Fruit fly (Drosophila melanogaster) whole organism, embryonic: ENCODE results near the gene Pgant35A.

Experiments
- Antp ChIP-seq: fragments of 200-800 bp; sonication (Bioruptor generic); optimal IDR thresholded peaks from 3 replicates; lab custom pipeline; 2016; ENCODE audit warnings: missing biosample characterization, missing genetic modification characterization
- Bgb ChIP-seq: fragments of 200-800 bp; sonication (Bioruptor generic); IDR thresholded peaks from 2 replicates; pipeline ENCODE4 v1.3.6; 2022; ENCODE audit warnings: missing biosample characterization, missing genetic modification characterization; ENCODE audit not compliant: partially characterized antibody
- Blimp-1 ChIP-seq: fragments of 200-800 bp; sonication (Bioruptor generic); optimal IDR thresholded peaks from 3 replicates; lab custom pipeline; 2018; ENCODE audit warnings: missing biosample characterization, missing genetic modification characterization, mild to moderate bottlenecking, moderate library complexity, missing genetic modification reagents
- CG11504 ChIP-seq: fragments of 200-800 bp; sonication (Bioruptor generic); optimal IDR thresholded peaks from 3 replicates; lab custom pipeline; 2019; ENCODE audit warnings: missing biosample characterization, mild to moderate bottlenecking, missing genetic modification characterization, moderate library complexity
- CG12104 ChIP-seq: fragments of 200-800 bp; sonication (Bioruptor generic); optimal IDR thresholded peaks from 3 replicates; lab custom pipeline; 2016; ENCODE audit warnings: missing biosample characterization, missing genetic modification characterization
- CG12155 ChIP-seq: fragments of 200-800 bp; sonication (Bioruptor generic); optimal IDR thresholded peaks from 3 replicates; lab custom pipeline; 2016; ENCODE audit warnings: missing biosample characterization, missing genetic modification characterization
- CG12219 ChIP-seq: fragments of 200-800 bp; sonication (Bioruptor generic); optimal IDR thresholded peaks from 3 replicates; lab custom pipeline; 2018; ENCODE audit warnings: missing biosample characterization, mild to moderate bottlenecking, missing genetic modification characterization
- CG13287 ChIP-seq: fragments of 200-800 bp; sonication (Bioruptor generic); IDR thresholded peaks from 2 replicates; pipeline ENCODE4 v1.3.6; 2022; ENCODE audit warnings: missing biosample characterization, missing genetic modification characterization; ENCODE audit not compliant: partially characterized antibody
- CG13775 ChIP-seq: fragments of 200-800 bp; sonication (Bioruptor generic); optimal IDR thresholded peaks from 3 replicates; lab custom pipeline; 2017; ENCODE audit warnings: missing biosample characterization, mild to moderate bottlenecking, missing genetic modification characterization
- CG14710 ChIP-seq: fragments of 200-800 bp; sonication (Bioruptor generic); optimal IDR thresholded peaks from 3 replicates; lab custom pipeline; 2019; ENCODE audit warnings: missing biosample characterization, mild to moderate bottlenecking, missing genetic modification characterization, moderate library complexity
- CG15011 ChIP-seq: fragments of 200-800 bp; sonication (Bioruptor generic); optimal IDR thresholded peaks from 3 replicates; lab custom pipeline; 2018; ENCODE audit warnings: missing biosample characterization, mild to moderate bottlenecking, missing genetic modification characterization
- CG1529 ChIP-seq: fragments of 200-800 bp; sonication (Bioruptor generic); optimal IDR thresholded peaks from 3 replicates; lab custom pipeline; 2018; ENCODE audit warnings: missing biosample characterization, missing genetic modification characterization
- CG17612 ChIP-seq: fragments of 200-800 bp; sonication (Bioruptor generic); IDR thresholded peaks from 2 replicates; pipeline ENCODE4 v1.3.6; 2022; ENCODE audit warnings: missing biosample characterization, missing genetic modification characterization
- CG1832 ChIP-seq: fragments of 200-800 bp; sonication (Bioruptor generic); optimal IDR thresholded peaks from 2 replicates; lab custom pipeline; 2017; ENCODE audit warnings: missing biosample characterization, mild to moderate bottlenecking, missing genetic modification characterization, inconsistent platforms
- CG2116 ChIP-seq: fragments of 200-800 bp; sonication (Bioruptor generic); optimal IDR thresholded peaks from 3 replicates; lab custom pipeline; 2018; ENCODE audit warnings: missing biosample characterization, mild to moderate bottlenecking, missing genetic modification characterization
- CG4707 ChIP-seq: fragments of 200-800 bp; sonication (Bioruptor generic); optimal IDR thresholded peaks from 2 replicates; lab custom pipeline; 2018; ENCODE audit warnings: missing biosample characterization, mild to moderate bottlenecking, missing genetic modification characterization, moderate library complexity
- CG4854 ChIP-seq: fragments of 200-800 bp; sonication (Bioruptor generic); optimal IDR thresholded peaks from 2 replicates; lab custom pipeline; 2016; ENCODE audit warnings: missing biosample characterization, missing genetic modification characterization, inconsistent platforms
- CG5180 ChIP-seq: fragments of 200-800 bp; sonication (Bioruptor generic); optimal IDR thresholded peaks from 3 replicates; lab custom pipeline; 2017; ENCODE audit warnings: missing biosample characterization, missing genetic modification characterization, mild to moderate bottlenecking, moderate library complexity, missing genetic modification reagents
- CG6765 ChIP-seq: fragments of 200-800 bp; sonication (Bioruptor generic); optimal IDR thresholded peaks from 3 replicates; lab custom pipeline; 2017; ENCODE audit warnings: missing biosample characterization, mild to moderate bottlenecking, missing genetic modification characterization
- CG7839 ChIP-seq: fragments of 200-800 bp; sonication (Bioruptor generic); optimal IDR thresholded peaks from 3 replicates; lab custom pipeline; 2018; ENCODE audit warnings: missing biosample characterization, mild to moderate bottlenecking, missing genetic modification characterization, moderate library complexity
- CG8290 ChIP-seq, 3 experiments: fragments of 200-800 bp; sonication (Bioruptor generic); optimal IDR thresholded peaks; 2 replicates each; lab custom pipeline; 2016 to 2019; ENCODE audit warnings: missing biosample characterization in 3 of 3, missing genetic modification characterization in 3 of 3, mild to moderate bottlenecking in 2 of 3, moderate library complexity in 1 of 3
- CG8359 ChIP-seq: fragments of 200-800 bp; sonication (Bioruptor generic); optimal IDR thresholded peaks from 2 replicates; lab custom pipeline; 2017; ENCODE audit warnings: missing biosample characterization, mild to moderate bottlenecking, missing genetic modification characterization, borderline replicate concordance
- CG9727 ChIP-seq: fragments of 200-800 bp; sonication (Bioruptor generic); optimal IDR thresholded peaks from 3 replicates; lab custom pipeline; 2017; ENCODE audit warnings: missing biosample characterization, mild to moderate bottlenecking, missing genetic modification characterization
- CkIIα-i1 ChIP-seq: fragments of 200-800 bp; sonication (Bioruptor generic); IDR thresholded peaks from 2 replicates; pipeline ENCODE4 v1.3.6; 2022; ENCODE audit warnings: missing biosample characterization, missing genetic modification characterization
- Dp ChIP-seq: fragments of 200-800 bp; sonication (Bioruptor generic); optimal IDR thresholded peaks from 2 replicates; lab custom pipeline; 2018; ENCODE audit warnings: missing biosample characterization, mild to moderate bottlenecking, missing genetic modification characterization, moderate library complexity
- ERR ChIP-seq: fragments of 200-800 bp; sonication (Bioruptor generic); optimal IDR thresholded peaks from 2 replicates; lab custom pipeline; 2016; ENCODE audit warnings: missing biosample characterization, missing genetic modification characterization
- Gsc ChIP-seq: fragments of 200-800 bp; sonication (Bioruptor generic); IDR thresholded peaks from 2 replicates; pipeline ENCODE4 v1.3.6; 2022; ENCODE audit warnings: missing biosample characterization, missing genetic modification characterization
- Mes4 ChIP-seq: fragments of 200-800 bp; sonication (Bioruptor generic); optimal IDR thresholded peaks from 2 replicates; lab custom pipeline; 2016; ENCODE audit warnings: missing biosample characterization, missing genetic modification characterization
- NK7.1 ChIP-seq: fragments of 200-800 bp; sonication (Bioruptor generic); optimal IDR thresholded peaks from 3 replicates; lab custom pipeline; 2016; ENCODE audit warnings: missing biosample characterization, missing genetic modification characterization
- Nf-YA ChIP-seq: fragments of 200-800 bp; sonication (Bioruptor generic); IDR thresholded peaks from 2 replicates; pipeline ENCODE4 v1.3.6; 2022; ENCODE audit warnings: missing biosample characterization, missing genetic modification characterization
- Ptx1 ChIP-seq: fragments of 200-800 bp; sonication (Bioruptor generic); IDR thresholded peaks from 2 replicates; pipeline ENCODE4 v1.3.6; 2022; ENCODE audit warnings: missing biosample characterization, missing genetic modification characterization
- Ssrp ChIP-seq: fragments of 200-800 bp; sonication (Bioruptor generic); optimal IDR thresholded peaks from 2 replicates; lab custom pipeline; 2018; ENCODE audit warnings: missing biosample characterization, mild to moderate bottlenecking, missing genetic modification characterization, moderate library complexity
- Stat92E ChIP-seq, 3 experiments: fragments of >200 bp in 2 of 3; fragments of 200-800 bp in 1 of 3; sonication (Bioruptor generic) in 1 of 3; optimal IDR thresholded peaks; 2 replicates each; lab custom pipeline; 2017 to 2019; ENCODE audit warnings: missing biosample characterization in 3 of 3, missing genetic modification characterization in 3 of 3, mild to moderate bottlenecking in 1 of 3, moderate library complexity in 1 of 3
- ato ChIP-seq: fragments of 200-800 bp; sonication (Bioruptor generic); IDR thresholded peaks from 2 replicates; pipeline ENCODE4 v1.3.6; 2022; ENCODE audit warnings: missing biosample characterization, missing genetic modification characterization; ENCODE audit not compliant: partially characterized antibody
- bigmax ChIP-seq: fragments of 200-800 bp; sonication (Bioruptor generic); optimal IDR thresholded peaks from 2 replicates; lab custom pipeline; 2018; ENCODE audit warnings: missing biosample characterization, mild to moderate bottlenecking, missing genetic modification characterization
- bsh ChIP-seq, 2 experiments: fragments of 200-800 bp; sonication (Bioruptor generic); optimal IDR thresholded peaks; 2 replicates each; lab custom pipeline; 2017 to 2018; ENCODE audit warnings: mild to moderate bottlenecking in 2 of 2, missing biosample characterization in 2 of 2, missing genetic modification characterization in 2 of 2, moderate library complexity in 1 of 2
- disco-r ChIP-seq: fragments of 200-800 bp; sonication (Bioruptor generic); optimal IDR thresholded peaks from 2 replicates; lab custom pipeline; 2016; ENCODE audit warnings: missing biosample characterization, missing genetic modification characterization
- dysf ChIP-seq: fragments of 200-800 bp; sonication (Bioruptor generic); IDR thresholded peaks from 3 replicates; pipeline ENCODE4 v1.3.6; 2022; ENCODE audit warnings: missing biosample characterization, missing genetic modification characterization
- gt ChIP-seq: fragments of 200-800 bp; sonication (Bioruptor generic); IDR thresholded peaks from 2 replicates; pipeline ENCODE4 v1.3.6; 2022; ENCODE audit warnings: missing biosample characterization, missing genetic modification characterization
- ham ChIP-seq: fragments of 200-800 bp; sonication (Bioruptor generic); IDR thresholded peaks from 2 replicates; pipeline ENCODE4 v1.3.6; 2022; ENCODE audit warnings: missing biosample characterization, missing genetic modification characterization
- mam ChIP-seq: fragments of 200-800 bp; sonication (Bioruptor generic); optimal IDR thresholded peaks from 3 replicates; lab custom pipeline; 2016; ENCODE audit warnings: missing biosample characterization, missing genetic modification characterization
- nau ChIP-seq: fragments of 200-800 bp; sonication (Bioruptor generic); optimal IDR thresholded peaks from 3 replicates; lab custom pipeline; 2017; ENCODE audit warnings: missing biosample characterization, mild to moderate bottlenecking, missing genetic modification characterization, missing genetic modification reagents
- odd ChIP-seq: fragments of 200-800 bp; sonication (Bioruptor generic); optimal IDR thresholded peaks from 2 replicates; lab custom pipeline; 2017; ENCODE audit warnings: missing biosample characterization, mild to moderate bottlenecking, missing genetic modification characterization
- repo ChIP-seq: fragments of 200-800 bp; sonication (Bioruptor generic); optimal IDR thresholded peaks from 2 replicates; lab custom pipeline; 2016; ENCODE audit warnings: missing biosample characterization, missing genetic modification characterization
- sima ChIP-seq: fragments of 200-800 bp; sonication (Bioruptor generic); optimal IDR thresholded peaks from 2 replicates; lab custom pipeline; 2016; ENCODE audit warnings: missing biosample characterization, missing genetic modification characterization
- ssp ChIP-seq: fragments of 200-800 bp; sonication (Bioruptor generic); IDR thresholded peaks from 2 replicates; pipeline ENCODE4 v1.3.6; 2022; ENCODE audit warnings: missing biosample characterization, missing genetic modification characterization
- tna ChIP-seq: fragments of 200-800 bp; sonication (Bioruptor generic); IDR thresholded peaks from 2 replicates; pipeline ENCODE4 v1.3.6; 2022; ENCODE audit warnings: missing biosample characterization, missing genetic modification characterization; ENCODE audit not compliant: partially characterized antibody
- wek ChIP-seq: fragments of 200-800 bp; sonication (Bioruptor generic); optimal IDR thresholded peaks from 3 replicates; lab custom pipeline; 2018; ENCODE audit warnings: missing biosample characterization, mild to moderate bottlenecking, missing genetic modification characterization, moderate library complexity

Pgant35A gene

dm6 chr2L:14394298-14395064 is 35.4 kb downstream of the Pgant35A start (continued):
- no peak for TF ChIP-seq CkIIα-i1
- peak; percentile 39 for TF ChIP-seq CG9727 (GFP tag; lab: Kevin White, UChicago)
- no peak for TF ChIP-seq gt (GFP tag; lab: Robert Waterston, UW)
- TF ChIP-seq nau, result peak; percentile 36
- no peak for TF ChIP-seq ERR (GFP tag; lab: Kevin White, UChicago)
- peak; percentile 19; the same call in 1 of the 3 replicates for TF ChIP-seq dysf (GFP tag; lab: Robert Waterston, UW)
- TF ChIP-seq CG17612, result no peak
- TF ChIP-seq ham (GFP tag; lab: Robert Waterston, UW), result no peak
- no peak for TF ChIP-seq CG13287 (GFP tag; lab: Robert Waterston, UW)
- no peak for TF ChIP-seq CG12155 (GFP tag; lab: Kevin White, UChicago)
- TF ChIP-seq sima, result no peak
- TF ChIP-seq CG5180 (GFP tag; lab: Kevin White, UChicago), result peak; percentile 39
- no peak for TF ChIP-seq Stat92E (GFP tag; optimal IDR thresholded peaks at IDR 0.05; lab: Kevin White, UChicago)
- no peak for TF ChIP-seq disco-r (GFP tag; lab: Kevin White, UChicago)
- no peak for TF ChIP-seq Ptx1 (GFP tag; lab: Robert Waterston, UW)
- TF ChIP-seq CG6765, result peak; percentile 71
- TF ChIP-seq wek (GFP tag; lab: Kevin White, UChicago), result peak; percentile 65
- TF ChIP-seq NK7.1, result no peak
- TF ChIP-seq repo (GFP tag; lab: Kevin White, UChicago), result no peak
- TF ChIP-seq CG15011 (GFP tag; lab: Kevin White, UChicago), result no peak
- no peak for TF ChIP-seq CG13775
- TF ChIP-seq CG8290 (GFP tag; optimal IDR thresholded peaks at IDR 0.05; lab: Kevin White, UChicago), result no peak
- peak in 1 of 2 experiments; percentile 20 for TF ChIP-seq CG8290 (tag; optimal IDR thresholded peaks at IDR 0.05; lab: Kevin White, UChicago)
- TF ChIP-seq CG8359 (GFP tag; lab: Kevin White, UChicago), result no peak
- TF ChIP-seq odd (GFP tag; lab: Kevin White, UChicago), result peak; percentile 18
- peak; percentile 14 for TF ChIP-seq CG2116 (GFP tag; lab: Kevin White, UChicago)
- no peak for TF ChIP-seq Bgb (GFP tag; lab: Robert Waterston, UW)
- no peak for TF ChIP-seq Dp
- peak; percentile 42 for TF ChIP-seq CG7839 (tag; lab: Kevin White, UChicago)
- TF ChIP-seq ssp, result no peak
- no peak for TF ChIP-seq CG1832
- no peak for TF ChIP-seq Gsc (GFP tag; lab: Robert Waterston, UW)
- no peak for TF ChIP-seq Antp (GFP tag; lab: Kevin White, UChicago)
- no peak for TF ChIP-seq ato (GFP tag; lab: Robert Waterston, UW)
- TF ChIP-seq tna (GFP tag; lab: Robert Waterston, UW), result no peak
- TF ChIP-seq Nf-YA, result no peak
- TF ChIP-seq CG4707 (GFP tag; lab: Kevin White, UChicago), result peak; percentile 19
- no peak for TF ChIP-seq Blimp-1 (GFP tag; lab: Kevin White, UChicago)
- no peak for TF ChIP-seq CG1529 (GFP tag; lab: Kevin White, UChicago)
- TF ChIP-seq CG12219 (GFP tag; lab: Kevin White, UChicago), result peak; percentile 21
- no peak for TF ChIP-seq mam (GFP tag; lab: Kevin White, UChicago)
- TF ChIP-seq CG12104 (GFP tag; lab: Kevin White, UChicago), result no peak
- peak in 1 of 2 experiments; percentile 24 for TF ChIP-seq bsh (GFP tag; optimal IDR thresholded peaks at IDR 0.05; lab: Kevin White, UChicago)
- no peak for TF ChIP-seq CG14710
- no peak for TF ChIP-seq CG4854 (GFP tag; lab: Kevin White, UChicago)
- TF ChIP-seq CG11504 (tag; lab: Kevin White, UChicago), result peak; percentile 31
- no peak for TF ChIP-seq Mes4 (GFP tag; lab: Kevin White, UChicago)
- peak; percentile 28 for TF ChIP-seq bigmax (GFP tag; lab: Kevin White, UChicago)
- no peak for TF ChIP-seq Ssrp (tag; lab: Kevin White, UChicago)
